Worm (Caenorhabditis elegans) whole organism, L4 larva: ENCODE measurements around the gene srxa-12.

Source experiments
- D1046.2 ChIP-seq: fragments of 200-800 bp; sonication (Bioruptor generic); IDR thresholded peaks from 2 replicates; pipeline ENCODE4 v1.3.6; 2022; ENCODE audit warnings: missing genetic modification characterization, missing compliant biosample characterization
- F10B5.3 ChIP-seq: sonication (generic microtip); optimal IDR thresholded peaks from 2 replicates; lab custom pipeline; 2016; ENCODE audit warnings: mild to moderate bottlenecking, missing genetic modification characterization, missing compliant biosample characterization
- F37D6.2 ChIP-seq: sonication (generic microtip); optimal IDR thresholded peaks from 2 replicates; lab custom pipeline; 2016; ENCODE audit warnings: mild to moderate bottlenecking, missing genetic modification characterization, missing compliant biosample characterization
- F49E8.2 ChIP-seq: sonication (generic microtip); optimal IDR thresholded peaks from 2 replicates; lab custom pipeline; 2016; ENCODE audit warnings: missing compliant biosample characterization, mild to moderate bottlenecking, missing genetic modification characterization, borderline replicate concordance
- T26A8.4 ChIP-seq: fragments of 200-800 bp; sonication (Bioruptor generic); IDR thresholded peaks from 2 replicates; pipeline ENCODE4 v1.3.6; 2022; ENCODE audit warnings: missing genetic modification characterization, missing compliant biosample characterization
- Y75B8A.6 ChIP-seq: fragments of 200-800 bp; sonication (Bioruptor generic); IDR thresholded peaks from 2 replicates; pipeline ENCODE4 v1.3.6; 2022; ENCODE audit warnings: missing genetic modification reagents, missing genetic modification characterization, missing compliant biosample characterization
- ZK546.5 ChIP-seq, 2 experiments: sonication (generic microtip); optimal IDR thresholded peaks; 2 replicates each; lab custom pipeline; 2017; ENCODE audit warnings: missing biosample characterization in 2 of 2, missing genetic modification characterization in 2 of 2
- aha-1 ChIP-seq: fragments of 150-350 bp; peaks from one replicate; lab custom pipeline; 2014; ENCODE audit warnings: missing biosample characterization, missing genetic modification characterization
- aly-2 ChIP-seq: sonication (generic microtip); optimal IDR thresholded peaks from 2 replicates; lab custom pipeline; 2018; ENCODE audit warnings: missing biosample characterization, missing genetic modification characterization
- ceh-20 ChIP-seq: fragments of 200-800 bp; sonication (Bioruptor generic); IDR thresholded peaks from 2 replicates; pipeline ENCODE4 v1.3.6; 2022; ENCODE audit warnings: missing genetic modification reagents, missing genetic modification characterization, missing compliant biosample characterization
- ceh-62 ChIP-seq: sonication (generic microtip); optimal IDR thresholded peaks from 2 replicates; lab custom pipeline; 2017; ENCODE audit warnings: missing biosample characterization, missing genetic modification characterization
- ctbp-1 ChIP-seq: fragments of 200-800 bp; sonication (Bioruptor generic); IDR thresholded peaks from 2 replicates; pipeline ENCODE4 v1.3.6; 2022; ENCODE audit warnings: missing genetic modification reagents, missing genetic modification characterization, missing compliant biosample characterization
- daf-16 ChIP-seq, 3 experiments: sonication (generic microtip); optimal IDR thresholded peaks; 2 replicates each; lab custom pipeline; 2016 to 2017; ENCODE audit warnings: missing genetic modification characterization in 3 of 3, missing genetic modification reagents in 3 of 3, mild to moderate bottlenecking in 2 of 3, missing compliant biosample characterization in 2 of 3, missing biosample characterization in 1 of 3, moderate library complexity in 1 of 3
- daf-19 ChIP-seq: fragments of 200-800 bp; sonication (Bioruptor generic); conservative IDR thresholded peaks from 2 replicates; pipeline ENCODE4 v1.3.6; 2022; ENCODE audit warnings: missing genetic modification characterization, missing compliant biosample characterization
- dmd-6 ChIP-seq: fragments of 200-800 bp; sonication (Bioruptor generic); IDR thresholded peaks from 2 replicates; pipeline ENCODE4 v1.3.6; 2022; ENCODE audit warnings: missing genetic modification reagents, missing genetic modification characterization, missing compliant biosample characterization
- dmd-8 ChIP-seq: fragments of 200-800 bp; sonication (Bioruptor generic); IDR thresholded peaks from 2 replicates; pipeline ENCODE4 v1.3.6; 2022; ENCODE audit warnings: missing genetic modification characterization, missing compliant biosample characterization
- dmd-9 ChIP-seq: fragments of 200-800 bp; sonication (Bioruptor generic); IDR thresholded peaks from 2 replicates; pipeline ENCODE4 v1.3.6; 2022; ENCODE audit warnings: missing genetic modification reagents, missing genetic modification characterization, missing compliant biosample characterization
- dpl-1 ChIP-seq: fragments of 150-350 bp; optimal IDR thresholded peaks from 2 replicates; lab custom pipeline; 2014; ENCODE audit warnings: missing biosample characterization, missing genetic modification reagents, missing genetic modification characterization
- dve-1 ChIP-seq: sonication (generic microtip); optimal IDR thresholded peaks from 2 replicates; lab custom pipeline; 2017; ENCODE audit warnings: antibody characterized with exemption, mild to moderate bottlenecking, missing genetic modification characterization, missing compliant biosample characterization; ENCODE audit not compliant: insufficient read depth
- egl-27 ChIP-seq: sonication (generic microtip); optimal IDR thresholded peaks from 3 replicates; lab custom pipeline; 2017; ENCODE audit warnings: missing biosample characterization, missing genetic modification reagents, missing genetic modification characterization
- egl-43 ChIP-seq: fragments of 200-800 bp; sonication (Bioruptor generic); IDR thresholded peaks from 2 replicates; pipeline ENCODE4 v1.3.6; 2022; ENCODE audit warnings: missing genetic modification reagents, missing genetic modification characterization, missing compliant biosample characterization
- gei-8 ChIP-seq: fragments of 200-800 bp; sonication (Bioruptor generic); optimal IDR thresholded peaks from 2 replicates; lab custom pipeline; 2018; ENCODE audit warnings: mild to moderate bottlenecking, missing genetic modification characterization, missing compliant biosample characterization
- hif-1 ChIP-seq, 2 experiments: sonication (generic microtip); optimal IDR thresholded peaks; 2 replicates each; lab custom pipeline; 2016 to 2017; ENCODE audit warnings: missing compliant biosample characterization in 2 of 2, missing genetic modification characterization in 2 of 2, missing genetic modification reagents in 2 of 2, missing genotype in 2 of 2, mild to moderate bottlenecking in 1 of 2
- hlh-11 ChIP-seq: fragments of 200-800 bp; sonication (Bioruptor generic); optimal IDR thresholded peaks from 2 replicates; lab custom pipeline; 2018; ENCODE audit warnings: mild to moderate bottlenecking, missing genetic modification characterization, missing compliant biosample characterization
- hlh-30 ChIP-seq: sonication (generic microtip); optimal IDR thresholded peaks from 2 replicates; lab custom pipeline; 2017; ENCODE audit warnings: antibody characterized with exemption, mild to moderate bottlenecking, missing genetic modification characterization, missing compliant biosample characterization; ENCODE audit not compliant: insufficient read depth
- lim-7 ChIP-seq: fragments of 200-800 bp; sonication (Bioruptor generic); IDR thresholded peaks from 2 replicates; pipeline ENCODE4 v1.3.6; 2022; ENCODE audit warnings: missing genetic modification characterization, missing compliant biosample characterization
- lin-13 ChIP-seq: fragments of 150-350 bp; optimal IDR thresholded peaks from 2 replicates; lab custom pipeline; 2014; ENCODE audit warnings: missing biosample characterization, missing genetic modification reagents, missing genetic modification characterization
- lin-39 ChIP-seq: fragments of 150-350 bp; optimal IDR thresholded peaks from 2 replicates; lab custom pipeline; 2014; ENCODE audit warnings: missing biosample characterization, missing genetic modification reagents, missing genetic modification characterization
- mdl-1 ChIP-seq, 2 experiments: fragments of 150-350 bp in 1 of 2; sonication (generic microtip) in 1 of 2; optimal IDR thresholded peaks; 2 replicates each; lab custom pipeline; 2014 to 2017; ENCODE audit warnings: missing biosample characterization in 2 of 2, missing genetic modification characterization in 2 of 2
- mes-2 ChIP-seq: sonication (generic microtip); optimal IDR thresholded peaks from 2 replicates; lab custom pipeline; 2016; ENCODE audit warnings: missing genotype, mild to moderate bottlenecking, missing genetic modification characterization, missing compliant biosample characterization; ENCODE audit not compliant: poor library complexity, severe bottlenecking
- mxl-2 ChIP-seq: fragments of 200-800 bp; sonication (Bioruptor generic); conservative IDR thresholded peaks from 2 replicates; pipeline ENCODE4 v1.3.6; 2022; ENCODE audit warnings: missing genetic modification reagents, missing genetic modification characterization, missing compliant biosample characterization
- mxl-3 ChIP-seq: fragments of 200-800 bp; sonication (Bioruptor generic); optimal IDR thresholded peaks from 2 replicates; lab custom pipeline; 2018; ENCODE audit warnings: mild to moderate bottlenecking, missing genetic modification characterization, missing compliant biosample characterization
- nhr-10 ChIP-seq: fragments of 150-350 bp; optimal IDR thresholded peaks from 2 replicates; lab custom pipeline; 2014; ENCODE audit warnings: missing biosample characterization, missing genetic modification characterization
- nhr-25 ChIP-seq: sonication (generic microtip); optimal IDR thresholded peaks from 2 replicates; lab custom pipeline; 2017; ENCODE audit warnings: missing genetic modification characterization, mild to moderate bottlenecking, missing compliant biosample characterization, antibody characterized with exemption, moderate library complexity, borderline replicate concordance; ENCODE audit not compliant: insufficient read depth
- nhr-28 ChIP-seq: fragments of 150-350 bp; optimal IDR thresholded peaks from 2 replicates; lab custom pipeline; 2014; ENCODE audit warnings: missing biosample characterization, missing genetic modification characterization
- nhr-41 ChIP-seq: fragments of 200-800 bp; sonication (Bioruptor generic); IDR thresholded peaks from 2 replicates; pipeline ENCODE4 v1.3.6; 2022; ENCODE audit warnings: missing genetic modification reagents, missing genetic modification characterization, missing compliant biosample characterization
- nhr-48 ChIP-seq: sonication (generic microtip); optimal IDR thresholded peaks from 2 replicates; lab custom pipeline; 2016; ENCODE audit warnings: mild to moderate bottlenecking, missing genetic modification characterization, missing compliant biosample characterization
- nhr-6 ChIP-seq: fragments of 150-350 bp; optimal IDR thresholded peaks from 2 replicates; lab custom pipeline; 2014; ENCODE audit warnings: missing biosample characterization, missing genetic modification characterization
- nhr-77 ChIP-seq: fragments of 150-350 bp; optimal IDR thresholded peaks from 2 replicates; lab custom pipeline; 2014; ENCODE audit warnings: missing biosample characterization, missing genetic modification characterization
- php-3 ChIP-seq: fragments of 200-800 bp; sonication (Bioruptor generic); IDR thresholded peaks from 2 replicates; pipeline ENCODE4 v1.3.6; 2022; ENCODE audit warnings: missing genetic modification reagents, missing genetic modification characterization, missing compliant biosample characterization
- pqm-1 ChIP-seq: sonication (generic microtip); optimal IDR thresholded peaks from 2 replicates; lab custom pipeline; 2017; ENCODE audit warnings: missing biosample characterization, missing genetic modification characterization
- skn-1 ChIP-seq: fragments of 150-350 bp; optimal IDR thresholded peaks from 2 replicates; lab custom pipeline; 2014; ENCODE audit warnings: missing biosample characterization, missing genetic modification characterization
- snpc-1.2 ChIP-seq: fragments of 200-800 bp; sonication (Bioruptor generic); IDR thresholded peaks from 2 replicates; pipeline ENCODE4 v1.3.6; 2022; ENCODE audit warnings: missing genetic modification reagents, missing genetic modification characterization, missing compliant biosample characterization
- unc-62 ChIP-seq, 3 experiments: fragments of 150-350 bp in 1 of 3; sonication (generic microtip); optimal IDR thresholded peaks in 2 of 3; peaks in 1 of 3; 1 replicate in 1 of 3; 2 replicates in 2 of 3; lab custom pipeline; 2014 to 2017; ENCODE audit warnings: missing biosample characterization in 3 of 3, missing genetic modification characterization in 3 of 3, missing genetic modification reagents in 3 of 3, missing genotype in 1 of 3
- zfp-2 ChIP-seq: sonication (generic microtip); optimal IDR thresholded peaks from 2 replicates; lab custom pipeline; 2016; ENCODE audit warnings: mild to moderate bottlenecking, missing genetic modification characterization, missing compliant biosample characterization
- zip-11 ChIP-seq: fragments of 200-800 bp; sonication (Bioruptor generic); IDR thresholded peaks from 2 replicates; pipeline ENCODE4 v1.3.6; 2022; ENCODE audit warnings: missing genetic modification characterization, missing compliant biosample characterization

Gene srxa-12

ce11 chrV:13926398-13926797 lies at the start of gene srxa-12:
TSS of gene srxa-12 (plus strand) at chrV:13926698.
- TF ChIP-seq zfp-2 (tag; lab: Kevin White, UChicago): no peak
- TF ChIP-seq skn-1 (tag; lab: Kevin White, UChicago): no peak
- no peak for TF ChIP-seq aly-2 (tag; lab: Kevin White, UChicago)
- TF ChIP-seq lim-7 (GFP tag; lab: Robert Waterston, UW): no peak
- TF ChIP-seq Y75B8A.6: no peak
- no peak for TF ChIP-seq ceh-62
- TF ChIP-seq F49E8.2 (tag; lab: Kevin White, UChicago): no peak
- TF ChIP-seq egl-27: no peak
- no peak for TF ChIP-seq T26A8.4 (GFP tag; lab: Robert Waterston, UW)
- no peak for TF ChIP-seq F37D6.2
- TF ChIP-seq zip-11: no peak
- no peak for TF ChIP-seq mes-2 (tag; lab: Kevin White, UChicago)
- TF ChIP-seq mxl-2 (GFP tag; lab: Robert Waterston, UW): no peak
- no peak for TF ChIP-seq dmd-8 (GFP tag; lab: Robert Waterston, UW)
- TF ChIP-seq nhr-25: no peak
- no peak for TF ChIP-seq lin-13 (GFP tag; lab: Kevin White, UChicago)

ce11 chrV:13878226-13878625 lies 48.3 kb upstream of the srxa-12 start:
- TF ChIP-seq ceh-20 (GFP tag; lab: Robert Waterston, UW): peak; percentile 12; the same call in 1 of the 2 replicates
- TF ChIP-seq nhr-28 (tag; lab: Kevin White, UChicago): peak; percentile 95
- no peak for TF ChIP-seq hif-1 (tag; optimal IDR thresholded peaks at IDR 0.05; lab: Kevin White, UChicago)
- TF ChIP-seq D1046.2 (GFP tag; lab: Robert Waterston, UW): no peak
- peak; percentile 70 for TF ChIP-seq nhr-6 (tag; lab: Kevin White, UChicago)
- TF ChIP-seq hlh-11 (tag; lab: Kevin White, UChicago): peak; percentile 80
- TF ChIP-seq pqm-1 (tag; lab: Kevin White, UChicago): peak; percentile 61
- TF ChIP-seq mes-2 (tag; lab: Kevin White, UChicago): peak; percentile 24
- peak in 1 of 2 experiments; percentile 71 for TF ChIP-seq mdl-1 (tag; optimal IDR thresholded peaks at IDR 0.05; lab: Kevin White, UChicago)
- peak; percentile 53 for TF ChIP-seq mxl-3 (GFP tag; lab: Kevin White, UChicago)
- no peak for TF ChIP-seq daf-16 (GFP tag; optimal IDR thresholded peaks at IDR 0.05; lab: Kevin White, UChicago)
- TF ChIP-seq daf-16 (tag; optimal IDR thresholded peaks at IDR 0.05; lab: Kevin White, UChicago): peak; percentile 91
- peak; percentile 88 for TF ChIP-seq dve-1 (tag; lab: Kevin White, UChicago)
- no peak for TF ChIP-seq aha-1 (tag; lab: Kevin White, UChicago)
- TF ChIP-seq ZK546.5 (tag; optimal IDR thresholded peaks at IDR 0.05; lab: Kevin White, UChicago): no peak
- peak; percentile 28 for TF ChIP-seq nhr-48 (tag; lab: Kevin White, UChicago)
- TF ChIP-seq unc-62 (GFP tag; optimal IDR thresholded peaks at IDR 0.05 in 1 of 2; lab: Kevin White, UChicago): peak in 1 of 2 experiments; percentile 98
- TF ChIP-seq unc-62 (tag; optimal IDR thresholded peaks at IDR 0.05; lab: Kevin White, UChicago): no peak
- peak; percentile 7 for TF ChIP-seq lin-13 (GFP tag; lab: Kevin White, UChicago)
- peak; percentile 82 for TF ChIP-seq dmd-6 (GFP tag; lab: Robert Waterston, UW)
- TF ChIP-seq nhr-77: peak; percentile 65
- TF ChIP-seq daf-19 (GFP tag; lab: Robert Waterston, UW): no peak
- no peak for TF ChIP-seq dpl-1
- peak; percentile 29 for TF ChIP-seq nhr-10 (tag; lab: Kevin White, UChicago)
- peak; percentile 67 for TF ChIP-seq hlh-30 (tag; lab: Kevin White, UChicago)

- no peak for TF ChIP-seq ctbp-1
- TF ChIP-seq egl-43 (GFP tag; lab: Robert Waterston, UW): no peak
- no peak for TF ChIP-seq F10B5.3 (tag; lab: Kevin White, UChicago)
- no peak for TF ChIP-seq zfp-2 (tag; lab: Kevin White, UChicago)
- TF ChIP-seq gei-8 (GFP tag; lab: Kevin White, UChicago): no peak
- no peak for TF ChIP-seq snpc-1.2 (GFP tag; lab: Robert Waterston, UW)
- TF ChIP-seq lin-39 (tag; lab: Kevin White, UChicago): no peak
- TF ChIP-seq hlh-30 (tag; lab: Kevin White, UChicago): no peak
- peak; percentile 81 for TF ChIP-seq dmd-6 (GFP tag; lab: Robert Waterston, UW)
- no peak for TF ChIP-seq dmd-9
- TF ChIP-seq unc-62 (GFP tag; optimal IDR thresholded peaks at IDR 0.05 in 1 of 2; lab: Kevin White, UChicago): peak in 1 of 2 experiments; percentile 39
- TF ChIP-seq unc-62 (tag; optimal IDR thresholded peaks at IDR 0.05; lab: Kevin White, UChicago): no peak
- TF ChIP-seq lin-13 (GFP tag; lab: Kevin White, UChicago): no peak
- TF ChIP-seq nhr-41 (GFP tag; lab: Robert Waterston, UW): no peak
- no peak for TF ChIP-seq nhr-10 (tag; lab: Kevin White, UChicago)
- TF ChIP-seq php-3 (GFP tag; lab: Robert Waterston, UW): peak; percentile 62; the same call in 1 of the 2 replicates
- TF ChIP-seq dmd-8 (GFP tag; lab: Robert Waterston, UW): no peak
These were observed 47.3 kb upstream of the srxa-12 start, which contains the start of gene lbp-7 for ce11 chrV:13879241-13879640. TSS of gene lbp-7 (plus strand) at chrV:13879552.
